Worm (Caenorhabditis elegans) whole organism, midembryonic: ENCODE data around the gene zfp-1.

Experiments used
- T22C8.4 ChIP-seq: fragments of 200-800 bp; sonication (Bioruptor generic); IDR thresholded peaks from 2 replicates; pipeline ENCODE4 v1.3.6; 2022; ENCODE audit warnings: missing genetic modification characterization, missing compliant biosample characterization
- flt-1 ChIP-seq: fragments of 200-800 bp; sonication (Bioruptor generic); IDR thresholded peaks from 2 replicates; pipeline ENCODE4 v1.3.6; 2022; ENCODE audit warnings: missing genetic modification characterization, missing compliant biosample characterization
- tab-1 ChIP-seq: fragments of 200-800 bp; sonication (Bioruptor generic); IDR thresholded peaks from 2 replicates; pipeline ENCODE4 v1.3.6; 2022; ENCODE audit warnings: missing genetic modification characterization, missing compliant biosample characterization
- ztf-23 ChIP-seq: fragments of 200-800 bp; sonication (Bioruptor generic); IDR thresholded peaks from 2 replicates; pipeline ENCODE4 v1.3.6; 2022; ENCODE audit warnings: missing genetic modification reagents, missing genetic modification characterization, missing compliant biosample characterization

DNA sequence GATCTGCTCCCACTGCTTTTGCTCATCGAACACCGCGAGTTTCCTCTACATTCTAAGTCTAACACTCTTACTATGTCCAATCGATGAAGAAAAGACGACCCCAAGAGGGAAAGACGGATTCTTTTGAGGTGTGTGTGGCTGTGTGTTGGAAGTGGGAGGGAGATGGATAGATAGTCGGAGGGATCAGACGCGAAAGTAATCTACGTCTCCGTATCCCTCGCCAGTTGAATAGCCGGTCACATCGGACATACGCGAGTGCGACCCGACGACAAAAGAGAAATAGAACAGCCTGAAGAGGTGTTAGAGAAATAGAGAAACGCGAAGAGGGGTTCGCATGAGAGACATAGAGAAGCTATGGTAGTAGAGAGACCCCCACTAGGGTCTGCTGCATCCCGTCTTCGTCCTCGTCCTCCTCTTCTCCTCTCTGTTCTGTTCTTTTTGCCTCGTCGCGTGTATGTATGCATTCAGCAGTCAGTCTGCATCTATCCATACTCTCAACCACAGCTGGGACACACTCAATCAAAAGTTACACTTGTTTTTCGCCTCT lies 4.3 kb downstream of the zfp-1 start:
- TF ChIP-seq flt-1 (no peak), tab-1 (GFP tag; lab: Robert Waterston, UW) (no peak), T22C8.4 (GFP tag; lab: Robert Waterston, UW) (peak; percentile 68), ztf-23 (GFP tag; lab: Robert Waterston, UW) (no peak)
